Fruit fly (Drosophila melanogaster) whole organism, pupa: ENCODE measurements around the gene CG45100.

Experiments used
- CG10348 ChIP-seq: fragments of 200-800 bp; sonication (Bioruptor generic); IDR thresholded peaks from 2 replicates; pipeline ENCODE4 v1.3.6; 2022; ENCODE audit warnings: missing biosample characterization, missing genetic modification characterization
- CG12605 ChIP-seq: fragments of 200-800 bp; sonication (Bioruptor generic); IDR thresholded peaks from 2 replicates; pipeline ENCODE4 v1.3.6; 2022; ENCODE audit warnings: missing biosample characterization, missing genetic modification characterization
- CG13204 ChIP-seq: fragments of 200-800 bp; sonication (Bioruptor generic); optimal IDR thresholded peaks from 2 replicates; lab custom pipeline; 2018; ENCODE audit warnings: missing biosample characterization, mild to moderate bottlenecking, missing genetic modification characterization, moderate library complexity
- CG14655 ChIP-seq: fragments of 200-800 bp; sonication (Bioruptor generic); optimal IDR thresholded peaks from 3 replicates; lab custom pipeline; 2017; ENCODE audit warnings: mild to moderate bottlenecking, missing biosample characterization, missing genetic modification reagents, missing genetic modification characterization
- CG15710 ChIP-seq: fragments of 200-800 bp; sonication (Bioruptor generic); optimal IDR thresholded peaks from 2 replicates; lab custom pipeline; 2018; ENCODE audit warnings: missing biosample characterization, mild to moderate bottlenecking, missing genetic modification characterization, moderate library complexity
- CG17806 ChIP-seq: fragments of 200-800 bp; sonication (Bioruptor generic); optimal IDR thresholded peaks from 2 replicates; lab custom pipeline; 2018; ENCODE audit warnings: missing biosample characterization, mild to moderate bottlenecking, missing genetic modification characterization, moderate library complexity
- CG32121 ChIP-seq: fragments of 200-800 bp; sonication (Bioruptor generic); IDR thresholded peaks from 2 replicates; pipeline ENCODE4 v1.3.6; 2022; ENCODE audit warnings: missing biosample characterization, missing genetic modification characterization
- CG34367 ChIP-seq: fragments of 200-800 bp; sonication (Bioruptor generic); optimal IDR thresholded peaks from 2 replicates; lab custom pipeline; 2018; ENCODE audit warnings: missing biosample characterization, mild to moderate bottlenecking, missing genetic modification characterization
- CG4496 ChIP-seq: fragments of 200-800 bp; sonication (Bioruptor generic); IDR thresholded peaks from 3 replicates; pipeline ENCODE4 v1.3.6; 2022; ENCODE audit warnings: missing biosample characterization, missing genetic modification characterization
- CG8159 ChIP-seq: fragments of 200-800 bp; sonication (Bioruptor generic); optimal IDR thresholded peaks from 3 replicates; lab custom pipeline; 2018; ENCODE audit warnings: missing biosample characterization, mild to moderate bottlenecking, missing genetic modification characterization, moderate library complexity
- CG8301 ChIP-seq: fragments of 200-800 bp; sonication (Bioruptor generic); optimal IDR thresholded peaks from 2 replicates; lab custom pipeline; 2018; ENCODE audit warnings: missing biosample characterization, mild to moderate bottlenecking, missing genetic modification characterization
- CG9948 ChIP-seq: fragments of 200-800 bp; sonication (Bioruptor generic); optimal IDR thresholded peaks from 2 replicates; lab custom pipeline; 2018; ENCODE audit warnings: missing biosample characterization, mild to moderate bottlenecking, missing genetic modification characterization, moderate library complexity
- D1 ChIP-seq: fragments of 200-800 bp; sonication (Bioruptor generic); optimal IDR thresholded peaks from 2 replicates; lab custom pipeline; 2018; ENCODE audit warnings: missing biosample characterization, mild to moderate bottlenecking, missing genetic modification characterization, moderate library complexity
- EcR ChIP-seq: fragments of 200-800 bp; sonication (Bioruptor generic); optimal IDR thresholded peaks from 3 replicates; lab custom pipeline; 2019; ENCODE audit warnings: missing biosample characterization, missing genetic modification characterization, mild to moderate bottlenecking, moderate library complexity, missing genetic modification reagents
- Ets98B ChIP-seq: fragments of 200-800 bp; sonication (Bioruptor generic); IDR thresholded peaks from 2 replicates; pipeline ENCODE4 v1.3.6; 2022; ENCODE audit warnings: missing biosample characterization, missing genetic modification characterization
- Pif1A ChIP-seq: fragments of 200-800 bp; sonication (Bioruptor generic); optimal IDR thresholded peaks from 3 replicates; lab custom pipeline; 2016; ENCODE audit warnings: missing biosample characterization, missing genetic modification characterization
- Pif1B ChIP-seq: fragments of 200-800 bp; sonication (Bioruptor generic); optimal IDR thresholded peaks from 3 replicates; lab custom pipeline; 2016; ENCODE audit warnings: missing biosample characterization, missing genetic modification characterization
- Snoo ChIP-seq: fragments of 200-800 bp; sonication (Bioruptor generic); optimal IDR thresholded peaks from 3 replicates; lab custom pipeline; 2017; ENCODE audit warnings: missing biosample characterization, mild to moderate bottlenecking, missing genetic modification characterization, inconsistent platforms
- fd96Ca ChIP-seq: fragments of 200-800 bp; sonication (Bioruptor generic); IDR thresholded peaks from 3 replicates; pipeline ENCODE4 v1.3.6; 2022; ENCODE audit warnings: missing biosample characterization, missing genetic modification characterization
- gl ChIP-seq: fragments of 200-800 bp; sonication (Bioruptor generic); optimal IDR thresholded peaks from 2 replicates; lab custom pipeline; 2018; ENCODE audit warnings: missing biosample characterization, mild to moderate bottlenecking, missing genetic modification characterization
- rn ChIP-seq: fragments of 200-800 bp; sonication (Bioruptor generic); IDR thresholded peaks from 2 replicates; pipeline ENCODE4 v1.3.6; 2022; ENCODE audit warnings: missing biosample characterization, missing genetic modification characterization

The CG45100 gene

DNA sequence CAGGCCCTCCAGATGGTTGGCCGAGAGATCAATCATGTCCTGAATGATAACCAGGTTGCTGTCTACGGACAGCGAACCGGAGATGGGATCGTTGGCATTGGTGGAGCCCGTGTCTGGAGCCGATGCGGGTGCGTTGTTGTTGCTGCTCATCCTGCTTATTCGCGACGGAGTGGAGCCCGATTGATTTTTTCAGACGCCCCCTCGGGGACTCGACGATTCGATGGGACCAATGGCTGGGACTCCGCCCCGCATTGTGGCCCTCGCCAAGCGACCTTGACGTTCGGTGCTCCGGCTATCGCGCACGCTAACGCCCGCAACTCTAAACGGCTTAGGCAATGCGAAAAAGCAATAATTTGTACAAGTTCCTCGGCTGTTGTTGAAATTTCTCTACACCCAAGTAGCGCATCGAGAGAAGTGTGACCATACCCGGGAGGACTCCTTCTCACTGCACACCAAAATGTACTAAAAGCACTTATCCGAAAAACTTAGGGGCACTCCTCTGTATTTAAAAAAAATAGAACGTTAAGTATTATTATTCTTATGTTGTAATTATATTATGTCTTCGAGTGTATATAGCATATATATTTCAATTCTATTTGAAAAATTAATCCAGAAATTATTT is 9.2 kb upstream of the CG45100 start, which contains the start of gene ksr:
TSS of gene ksr (minus strand) at position 419 of the 622 bp plus-strand sequence.
- TF ChIP-seq CG12605 = 0 out of 2 replicates have a peak, but pooled peaks have one; percentile 33
- no peak for TF ChIP-seq CG8301 (tag; lab: Kevin White, UChicago)
- no peak for TF ChIP-seq CG17806 (tag; lab: Kevin White, UChicago)
- no peak for TF ChIP-seq CG32121 (GFP tag; lab: Robert Waterston, UW)
- no peak for TF ChIP-seq gl (tag; lab: Kevin White, UChicago)
- TF ChIP-seq Ets98B (GFP tag; lab: Robert Waterston, UW) = peak; percentile 8; the same call in 1 of the 2 replicates
- TF ChIP-seq CG14655 (GFP tag; lab: Kevin White, UChicago) = no peak
- peak; percentile 22 for TF ChIP-seq CG15710 (tag; lab: Kevin White, UChicago)
- TF ChIP-seq CG4496 (GFP tag; lab: Robert Waterston, UW) = peak; percentile 29; the same call in 1 of the 3 replicates
- TF ChIP-seq EcR = no peak
- no peak for TF ChIP-seq CG13204 (GFP tag; lab: Kevin White, UChicago)

DNA sequence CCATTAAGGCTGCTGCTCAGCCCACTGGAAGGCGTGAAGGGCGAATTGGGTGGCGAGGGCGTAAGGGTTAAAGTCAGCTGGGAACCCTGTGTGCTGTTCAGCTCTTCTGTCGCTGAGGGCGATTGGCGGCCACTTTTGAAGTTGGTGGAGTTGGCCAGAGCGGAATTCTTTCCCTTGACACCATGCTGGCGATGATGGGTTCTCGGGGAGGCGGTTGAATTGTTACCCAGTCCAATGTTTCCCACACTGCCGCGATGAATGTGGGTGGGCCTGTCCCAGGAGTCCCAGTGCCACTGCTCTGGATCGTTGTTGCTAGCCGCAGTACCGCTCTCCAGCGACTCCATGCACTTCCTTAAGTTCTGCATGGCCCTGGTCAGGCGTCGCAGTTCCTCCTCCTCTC is 8.4 kb upstream of the CG45100 start:
- no peak for TF ChIP-seq CG9948 (tag; lab: Kevin White, UChicago)
- no peak for TF ChIP-seq Ets98B (GFP tag; lab: Robert Waterston, UW)
- TF ChIP-seq CG10348 = no peak
- TF ChIP-seq CG34367 (tag; lab: Kevin White, UChicago) = no peak
- no peak for TF ChIP-seq CG17806 (tag; lab: Kevin White, UChicago)
- no peak for TF ChIP-seq Snoo (tag; lab: Kevin White, UChicago)
- no peak for TF ChIP-seq Pif1A (GFP tag; lab: Kevin White, UChicago)
- no peak for TF ChIP-seq CG32121 (GFP tag; lab: Robert Waterston, UW)
- TF ChIP-seq fd96Ca = no peak
- no peak for TF ChIP-seq Pif1B (GFP tag; lab: Kevin White, UChicago)
- TF ChIP-seq CG13204 (GFP tag; lab: Kevin White, UChicago) = no peak
- no peak for TF ChIP-seq CG12605
- TF ChIP-seq gl (tag; lab: Kevin White, UChicago) = no peak
- no peak for TF ChIP-seq CG8159 (tag; lab: Kevin White, UChicago)
- TF ChIP-seq rn (GFP tag; lab: Robert Waterston, UW) = no peak
- no peak for TF ChIP-seq D1 (tag; lab: Kevin White, UChicago)
- TF ChIP-seq CG4496 (GFP tag; lab: Robert Waterston, UW) = no peak

DNA sequence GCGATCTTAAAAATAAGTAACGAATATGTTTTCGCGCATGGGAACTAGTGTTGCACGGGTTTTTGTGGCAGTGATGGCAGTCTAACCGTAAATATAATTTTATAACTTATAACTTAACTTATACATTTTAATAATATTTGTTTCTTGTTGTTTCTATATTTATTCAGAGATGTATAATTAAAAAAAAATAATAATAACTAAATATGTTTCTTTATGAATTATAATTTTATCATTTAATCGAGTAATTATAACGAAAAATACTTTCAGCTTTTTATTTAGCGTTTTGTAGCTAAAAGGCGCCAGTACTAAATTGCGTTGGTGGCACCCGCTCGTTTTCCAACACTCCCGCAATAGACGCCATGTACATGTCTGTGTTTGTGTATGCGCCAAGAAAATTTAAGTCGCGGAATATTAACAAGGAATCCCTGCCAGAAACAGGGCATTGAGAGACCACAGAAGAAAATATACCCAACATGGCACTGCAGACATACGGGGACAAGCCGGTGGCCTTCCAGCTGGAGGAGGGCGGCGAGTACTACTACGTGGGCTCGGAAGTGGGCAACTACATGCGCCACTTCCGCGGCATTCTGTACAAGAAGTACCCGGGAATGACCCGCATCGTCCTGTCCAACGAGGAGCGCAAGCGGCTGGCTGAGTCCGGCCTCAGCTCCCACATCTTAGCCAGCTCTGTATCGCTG is 3.7 kb downstream of the CG45100 start, which contains the start of the genes mRpL44 and Snr1:
TSS of gene mRpL44 (minus strand) at position 51 of the 698 bp plus-strand sequence.
TSS of gene Snr1 (plus strand) at position 341 of the 698 bp plus-strand sequence.
- TF ChIP-seq CG4496 (GFP tag; lab: Robert Waterston, UW) (0 out of 3 replicates have a peak, but pooled peaks have one; percentile 21), EcR (no peak), gl (tag; lab: Kevin White, UChicago) (no peak), rn (GFP tag; lab: Robert Waterston, UW) (no peak), Pif1B (GFP tag; lab: Kevin White, UChicago) (no peak), fd96Ca (0 out of 3 replicates have a peak, but pooled peaks have one; percentile 49), CG13204 (GFP tag; lab: Kevin White, UChicago) (no peak), CG34367 (tag; lab: Kevin White, UChicago) (no peak), CG15710 (tag; lab: Kevin White, UChicago) (peak; percentile 50), CG12605 (no peak), CG8301 (tag; lab: Kevin White, UChicago) (no peak), Pif1A (GFP tag; lab: Kevin White, UChicago) (no peak), CG17806 (tag; lab: Kevin White, UChicago) (no peak), D1 (tag; lab: Kevin White, UChicago) (no peak), CG32121 (GFP tag; lab: Robert Waterston, UW) (0 out of 2 replicates have a peak, but pooled peaks have one; percentile 9), CG10348 (no peak), CG14655 (GFP tag; lab: Kevin White, UChicago) (no peak), Ets98B (GFP tag; lab: Robert Waterston, UW) (no peak), CG8159 (tag; lab: Kevin White, UChicago) (no peak), Snoo (tag; lab: Kevin White, UChicago) (peak; percentile 55), CG9948 (tag; lab: Kevin White, UChicago) (peak; percentile 7)

DNA sequence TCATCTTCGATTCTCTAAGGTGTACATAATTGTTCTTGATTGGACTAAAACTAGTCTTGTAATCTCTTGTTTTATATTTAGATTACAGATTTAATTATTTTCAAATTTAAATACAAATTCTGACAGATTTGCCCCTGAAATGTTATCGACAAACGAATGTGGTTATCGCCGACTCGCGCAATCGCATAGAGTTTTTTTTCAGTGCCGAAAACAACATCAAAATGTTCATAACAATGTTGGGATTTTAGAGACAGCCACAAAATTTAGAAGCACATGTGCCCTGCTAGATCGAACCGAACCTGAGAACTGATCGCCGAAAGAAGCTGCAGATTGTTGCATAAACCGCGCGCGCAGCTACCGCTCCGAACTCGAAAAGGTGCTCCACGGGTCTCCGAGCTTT is 6.8 kb downstream of the CG45100 start, which contains the start of gene POLDIP2:
TSS of gene POLDIP2 (plus strand) at position 160 of the 400 bp plus-strand sequence.
- TF ChIP-seq gl (tag; lab: Kevin White, UChicago) (no peak), CG32121 (GFP tag; lab: Robert Waterston, UW) (no peak)

DNA sequence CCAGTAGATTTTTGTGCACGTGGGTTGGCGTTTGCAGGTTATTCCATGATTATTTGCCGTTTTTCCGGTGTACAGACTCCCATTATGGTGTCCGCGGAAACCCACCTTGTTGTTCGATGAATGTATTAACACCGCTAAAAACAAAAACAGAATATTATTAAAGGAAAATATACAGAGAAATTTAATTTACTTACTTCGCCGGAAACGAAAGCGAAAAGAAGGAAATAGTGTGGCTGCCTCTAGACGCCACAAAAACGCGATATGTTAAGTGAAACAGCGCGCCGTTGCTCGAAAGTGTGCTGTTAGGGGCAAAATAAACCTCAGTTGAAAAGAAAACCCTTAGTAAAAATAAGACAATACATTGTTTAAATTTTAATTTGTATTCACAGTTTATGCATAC is 7.5 kb downstream of the CG45100 start, which contains the start of gene RpL35A:
TSS of gene RpL35A (minus strand) at position 227 of the 400 bp plus-strand sequence.
- TF ChIP-seq CG8159 (tag; lab: Kevin White, UChicago) (peak; percentile 32), CG9948 (tag; lab: Kevin White, UChicago) (no peak), CG34367 (tag; lab: Kevin White, UChicago) (peak; percentile 69), CG8301 (tag; lab: Kevin White, UChicago) (peak; percentile 10), Snoo (tag; lab: Kevin White, UChicago) (peak; percentile 82), gl (tag; lab: Kevin White, UChicago) (peak; percentile 18), Ets98B (GFP tag; lab: Robert Waterston, UW) (no peak), EcR (no peak), CG17806 (tag; lab: Kevin White, UChicago) (peak; percentile 28), CG4496 (GFP tag; lab: Robert Waterston, UW) (peak; percentile 76), CG12605 (peak; percentile 73), CG15710 (tag; lab: Kevin White, UChicago) (peak; percentile 33), Pif1B (GFP tag; lab: Kevin White, UChicago) (no peak), CG14655 (GFP tag; lab: Kevin White, UChicago) (no peak)
